Worm (Caenorhabditis elegans) whole organism, L4 larva: ENCODE measurements around the gene ced-4.

Experiments
- R02D3.7 ChIP-seq: fragments of 150-350 bp; sonication (generic microtip); optimal IDR thresholded peaks from 3 replicates; lab custom pipeline; 2014; ENCODE audit warnings: missing biosample characterization, missing genetic modification characterization
- T20F7.1 ChIP-seq: fragments of 200-800 bp; sonication (Bioruptor generic); optimal IDR thresholded peaks from 2 replicates; lab custom pipeline; 2018; ENCODE audit warnings: mild to moderate bottlenecking, missing genetic modification characterization, missing compliant biosample characterization
- T26A8.4 ChIP-seq: fragments of 200-800 bp; sonication (Bioruptor generic); IDR thresholded peaks from 2 replicates; pipeline ENCODE4 v1.3.6; 2022; ENCODE audit warnings: missing genetic modification characterization, missing compliant biosample characterization
- Y105C5A.15 ChIP-seq: fragments of 200-800 bp; sonication (Bioruptor generic); IDR thresholded peaks from 2 replicates; pipeline ENCODE4 v1.3.6; 2022; ENCODE audit warnings: missing genetic modification characterization, missing compliant biosample characterization
- Y5F2A.4 ChIP-seq: fragments of 200-800 bp; sonication (Bioruptor generic); optimal IDR thresholded peaks from 2 replicates; lab custom pipeline; 2018; ENCODE audit warnings: mild to moderate bottlenecking, missing genetic modification characterization, missing compliant biosample characterization
- ZK337.2 ChIP-seq: fragments of 200-800 bp; sonication (Bioruptor generic); IDR thresholded peaks from 2 replicates; pipeline ENCODE4 v1.3.6; 2022; ENCODE audit warnings: missing genetic modification reagents, missing genetic modification characterization, missing compliant biosample characterization
- ZK546.5 ChIP-seq, 2 experiments: sonication (generic microtip); optimal IDR thresholded peaks; 2 replicates each; lab custom pipeline; 2017; ENCODE audit warnings: missing biosample characterization in 2 of 2, missing genetic modification characterization in 2 of 2
- ama-1 ChIP-seq: fragments of 150-350 bp; optimal IDR thresholded peaks from 2 replicates; lab custom pipeline; 2014; ENCODE audit warnings: inconsistent platforms, mixed read lengths
- attf-4 ChIP-seq: sonication (generic microtip); optimal IDR thresholded peaks from 3 replicates; lab custom pipeline; 2017; ENCODE audit warnings: missing biosample characterization, missing genetic modification characterization
- ceh-32 ChIP-seq: sonication (generic microtip); optimal IDR thresholded peaks from 2 replicates; lab custom pipeline; 2016; ENCODE audit warnings: mild to moderate bottlenecking, missing genetic modification characterization, missing compliant biosample characterization; ENCODE audit not compliant: poor library complexity
- ceh-82 ChIP-seq: sonication (generic microtip); optimal IDR thresholded peaks from 2 replicates; lab custom pipeline; 2017; ENCODE audit warnings: missing biosample characterization, missing genetic modification characterization
- duxl-1 ChIP-seq: sonication (generic microtip); optimal IDR thresholded peaks from 2 replicates; lab custom pipeline; 2016; ENCODE audit warnings: mild to moderate bottlenecking, missing genetic modification characterization, moderate library complexity, missing compliant biosample characterization; ENCODE audit not compliant: poor library complexity
- egl-27 ChIP-seq: sonication (generic microtip); optimal IDR thresholded peaks from 3 replicates; lab custom pipeline; 2017; ENCODE audit warnings: missing biosample characterization, missing genetic modification reagents, missing genetic modification characterization
- fos-1 ChIP-seq: fragments of 150-350 bp; optimal IDR thresholded peaks from 2 replicates; lab custom pipeline; 2014; ENCODE audit warnings: missing biosample characterization, missing genetic modification characterization
- hif-1 ChIP-seq, 2 experiments: sonication (generic microtip); optimal IDR thresholded peaks; 2 replicates each; lab custom pipeline; 2016 to 2017; ENCODE audit warnings: missing compliant biosample characterization in 2 of 2, missing genetic modification characterization in 2 of 2, missing genetic modification reagents in 2 of 2, missing genotype in 2 of 2, mild to moderate bottlenecking in 1 of 2
- lin-29 ChIP-seq: fragments of 200-800 bp; sonication (Bioruptor generic); IDR thresholded peaks from 2 replicates; pipeline ENCODE4 v1.3.6; 2022; ENCODE audit warnings: missing genetic modification reagents, missing genetic modification characterization, missing compliant biosample characterization
- lin-38 ChIP-seq: fragments of 200-800 bp; sonication (Bioruptor generic); IDR thresholded peaks from 2 replicates; pipeline ENCODE4 v1.3.6; 2022; ENCODE audit warnings: missing genetic modification reagents, missing genetic modification characterization, missing compliant biosample characterization
- lin-39 ChIP-seq: fragments of 150-350 bp; optimal IDR thresholded peaks from 2 replicates; lab custom pipeline; 2014; ENCODE audit warnings: missing biosample characterization, missing genetic modification reagents, missing genetic modification characterization
- mes-2 ChIP-seq: sonication (generic microtip); optimal IDR thresholded peaks from 2 replicates; lab custom pipeline; 2016; ENCODE audit warnings: missing genotype, mild to moderate bottlenecking, missing genetic modification characterization, missing compliant biosample characterization; ENCODE audit not compliant: poor library complexity, severe bottlenecking
- nhr-111 ChIP-seq: fragments of 200-800 bp; sonication (Bioruptor generic); optimal IDR thresholded peaks from 2 replicates; lab custom pipeline; 2018; ENCODE audit warnings: mild to moderate bottlenecking, missing genetic modification characterization, missing compliant biosample characterization
- nhr-42 ChIP-seq: fragments of 200-800 bp; sonication (Bioruptor generic); IDR thresholded peaks from 2 replicates; pipeline ENCODE4 v1.3.6; 2022; ENCODE audit warnings: missing genetic modification characterization, missing compliant biosample characterization
- nhr-48 ChIP-seq: sonication (generic microtip); optimal IDR thresholded peaks from 2 replicates; lab custom pipeline; 2016; ENCODE audit warnings: mild to moderate bottlenecking, missing genetic modification characterization, missing compliant biosample characterization
- pqm-1 ChIP-seq: sonication (generic microtip); optimal IDR thresholded peaks from 2 replicates; lab custom pipeline; 2017; ENCODE audit warnings: missing biosample characterization, missing genetic modification characterization
- rbr-2 ChIP-seq: sonication (generic microtip); optimal IDR thresholded peaks from 2 replicates; lab custom pipeline; 2016; ENCODE audit warnings: missing genotype, missing genetic modification characterization, missing compliant biosample characterization
- snpc-4 ChIP-seq: fragments of 150-350 bp; optimal IDR thresholded peaks from 2 replicates; lab custom pipeline; 2014; ENCODE audit warnings: missing biosample characterization, missing genetic modification characterization
- tra-1 ChIP-seq: fragments of 200-800 bp; sonication (Bioruptor generic); IDR thresholded peaks from 2 replicates; pipeline ENCODE4 v1.3.6; 2022; ENCODE audit warnings: missing genetic modification reagents, missing genetic modification characterization, missing compliant biosample characterization
- unc-130 ChIP-seq: sonication (generic microtip); optimal IDR thresholded peaks from 2 replicates; lab custom pipeline; 2016; ENCODE audit warnings: missing genetic modification reagents, missing genetic modification characterization, missing compliant biosample characterization
- unc-62 ChIP-seq, 3 experiments: fragments of 150-350 bp in 1 of 3; sonication (generic microtip); optimal IDR thresholded peaks in 2 of 3; peaks in 1 of 3; 1 replicate in 1 of 3; 2 replicates in 2 of 3; lab custom pipeline; 2014 to 2017; ENCODE audit warnings: missing biosample characterization in 3 of 3, missing genetic modification characterization in 3 of 3, missing genetic modification reagents in 3 of 3, missing genotype in 1 of 3
- zag-1 ChIP-seq: fragments of 150-350 bp; optimal IDR thresholded peaks from 2 replicates; lab custom pipeline; 2014; ENCODE audit warnings: missing biosample characterization, missing genetic modification characterization
- zfp-3 ChIP-seq: fragments of 200-800 bp; sonication (Bioruptor generic); conservative IDR thresholded peaks from 2 replicates; pipeline ENCODE4 v1.3.6; 2022; ENCODE audit warnings: missing genetic modification reagents, missing genetic modification characterization, missing compliant biosample characterization
- zip-11 ChIP-seq: fragments of 200-800 bp; sonication (Bioruptor generic); IDR thresholded peaks from 2 replicates; pipeline ENCODE4 v1.3.6; 2022; ENCODE audit warnings: missing genetic modification characterization, missing compliant biosample characterization
- ztf-11 ChIP-seq: fragments of 150-350 bp; optimal IDR thresholded peaks from 2 replicates; lab custom pipeline; 2014; ENCODE audit warnings: missing biosample characterization, missing genetic modification characterization

The ced-4 gene

ce11 chrIII:4854918-4855317 is 2.8 kb downstream of the ced-4 start, which contains the start of gene C35D10.8:
TSS of gene C35D10.8 (plus strand) at chrIII:4855218.
- TF ChIP-seq snpc-4 (tag; lab: Kevin White, UChicago), result no peak
- TF ChIP-seq nhr-111, result no peak
- TF ChIP-seq zag-1 (tag; lab: Kevin White, UChicago), result no peak
- no peak for TF ChIP-seq R02D3.7 (tag; lab: Kevin White, UChicago)

DNA sequence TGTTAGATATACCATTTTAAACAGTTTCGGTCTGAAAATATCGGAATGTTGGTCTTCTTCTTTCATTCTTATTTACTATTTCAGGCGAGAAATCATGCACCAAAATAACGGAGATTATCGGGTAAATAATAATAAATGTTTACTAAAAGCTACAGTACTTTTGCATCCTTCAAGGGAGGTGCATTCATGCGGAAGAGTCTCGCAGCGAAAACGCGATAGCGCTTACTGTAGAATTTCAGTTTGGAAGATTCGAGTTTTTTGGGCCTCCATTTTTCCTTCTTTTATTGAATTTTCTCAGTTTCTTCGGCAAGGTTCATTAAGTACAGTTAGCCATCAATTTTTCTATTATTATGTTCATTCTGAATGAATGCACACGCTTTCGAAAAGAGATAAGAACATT is 4.0 kb downstream of the ced-4 start, which contains the start of gene C35D10.7:
C35D10.7 (plus strand) TSS at position 85 of the 400 bp plus-strand sequence.
- peak; percentile 35; the same call in 1 of the 2 replicates for TF ChIP-seq lin-38 (GFP tag; lab: Robert Waterston, UW)
- TF ChIP-seq T26A8.4 (GFP tag; lab: Robert Waterston, UW), result no peak

DNA sequence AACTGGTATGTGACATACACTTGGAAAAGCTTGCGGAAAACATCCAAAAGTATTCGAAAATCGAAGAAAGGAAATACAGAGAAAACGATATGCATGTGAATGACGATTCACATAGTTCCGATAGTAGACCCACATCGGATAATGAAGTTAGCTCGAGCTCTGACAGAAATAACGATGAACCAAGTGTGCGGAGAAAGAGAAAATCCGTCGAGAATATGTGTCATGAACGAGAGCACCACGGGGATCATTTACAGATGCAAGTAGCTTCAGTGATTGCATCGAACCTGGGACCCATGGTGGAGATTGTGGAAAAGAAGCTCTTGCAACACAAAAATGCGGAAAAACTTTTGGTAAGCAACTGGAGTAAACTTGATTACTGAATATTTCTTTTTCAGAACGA is 4.9 kb downstream of the ced-4 start:
- TF ChIP-seq attf-4 (tag; lab: Kevin White, UChicago) (no peak), unc-62 (GFP tag; optimal IDR thresholded peaks at IDR 0.05 in 1 of 2; lab: Kevin White, UChicago) (peak in 1 of 2 experiments; percentile 98), unc-62 (tag; optimal IDR thresholded peaks at IDR 0.05; lab: Kevin White, UChicago) (no peak)

DNA sequence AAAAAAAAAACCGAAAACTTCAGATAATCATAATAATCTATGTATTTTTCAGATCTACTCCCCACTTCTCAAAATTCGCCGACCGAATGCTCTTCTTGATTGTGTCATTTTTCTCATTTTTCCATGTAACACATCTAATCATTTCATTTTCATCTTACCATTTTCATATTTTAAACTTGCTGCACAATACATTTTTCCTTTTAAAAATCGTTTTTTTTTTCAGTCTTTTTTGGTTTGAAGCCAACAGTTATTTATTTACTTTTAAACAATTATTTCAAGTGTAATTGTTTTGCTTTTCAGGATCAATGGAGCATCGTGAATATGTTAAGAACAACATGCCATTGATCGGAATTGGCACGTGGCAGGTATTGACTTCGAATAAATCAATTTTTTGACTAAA is 6.9 kb downstream of the ced-4 start, which contains the start of gene C35D10.6:
C35D10.6 (plus strand) TSS at position 301 of the 400 bp plus-strand sequence.
- TF ChIP-seq mes-2 (tag; lab: Kevin White, UChicago), result no peak
- TF ChIP-seq egl-27 (tag; lab: Kevin White, UChicago), result no peak
- no peak for TF ChIP-seq nhr-48 (tag; lab: Kevin White, UChicago)
- no peak for TF ChIP-seq Y5F2A.4 (GFP tag; lab: Kevin White, UChicago)
- no peak for TF ChIP-seq lin-39

ce11 chrIII:4861744-4862401 is 9.7 kb downstream of the ced-4 start, which contains the start of the genes C35D10.10 and C35D10.5:
TSS of gene C35D10.10 (minus strand) at chrIII:4861794.
TSS of gene C35D10.5 (plus strand) at chrIII:4862351.
- TF ChIP-seq unc-130 (GFP tag; lab: Kevin White, UChicago) (peak; percentile 50), mes-2 (tag; lab: Kevin White, UChicago) (peak; percentile 55), rbr-2 (no peak), hif-1 (tag; optimal IDR thresholded peaks at IDR 0.05; lab: Kevin White, UChicago) (peak in 1 of 2 experiments; percentile 50), zip-11 (GFP tag; lab: Robert Waterston, UW) (no peak), nhr-42 (GFP tag; lab: Robert Waterston, UW) (no peak), ceh-82 (no peak), zfp-3 (GFP tag; lab: Robert Waterston, UW) (no peak), T20F7.1 (GFP tag; lab: Kevin White, UChicago) (no peak)
- TF ChIP-seq, all 104 proteins: peak for 3

ce11 chrIII:4863127-4863526 is 11.0 kb downstream of the ced-4 start, which contains the start of gene coq-8:
TSS of gene coq-8 (plus strand) at chrIII:4863427.
- TF ChIP-seq ztf-11 (tag; lab: Kevin White, UChicago), result no peak
- no peak for TF ChIP-seq duxl-1
- no peak for TF ChIP-seq ZK337.2 (GFP tag; lab: Robert Waterston, UW)
- TF ChIP-seq ama-1 (lab: Kevin White, UChicago), result no peak
- TF ChIP-seq tra-1 (GFP tag; lab: Robert Waterston, UW), result no peak
- TF ChIP-seq egl-27 (tag; lab: Kevin White, UChicago), result no peak

- no peak for TF ChIP-seq lin-39
- TF ChIP-seq egl-27 (tag; lab: Kevin White, UChicago), result no peak
- no peak for TF ChIP-seq pqm-1
- no peak for TF ChIP-seq ZK546.5 (tag; optimal IDR thresholded peaks at IDR 0.05; lab: Kevin White, UChicago)
- no peak for TF ChIP-seq lin-29 (GFP tag; lab: Robert Waterston, UW)
- TF ChIP-seq Y105C5A.15 (GFP tag; lab: Robert Waterston, UW), result no peak
- TF ChIP-seq ama-1 (lab: Kevin White, UChicago), result no peak
- no peak for TF ChIP-seq fos-1 (tag; lab: Kevin White, UChicago)
- no peak for TF ChIP-seq ceh-32 (tag; lab: Kevin White, UChicago)
Observed at ce11 chrIII:4866762-4867161, 14.6 kb downstream of the ced-4 start, which contains the start of gene C35D10.17. TSS of gene C35D10.17 (plus strand) at chrIII:4867062.
